Fruit fly (Drosophila melanogaster): ENCODE measurements around the gene Rsph9.

Gene Rsph9

DNA sequence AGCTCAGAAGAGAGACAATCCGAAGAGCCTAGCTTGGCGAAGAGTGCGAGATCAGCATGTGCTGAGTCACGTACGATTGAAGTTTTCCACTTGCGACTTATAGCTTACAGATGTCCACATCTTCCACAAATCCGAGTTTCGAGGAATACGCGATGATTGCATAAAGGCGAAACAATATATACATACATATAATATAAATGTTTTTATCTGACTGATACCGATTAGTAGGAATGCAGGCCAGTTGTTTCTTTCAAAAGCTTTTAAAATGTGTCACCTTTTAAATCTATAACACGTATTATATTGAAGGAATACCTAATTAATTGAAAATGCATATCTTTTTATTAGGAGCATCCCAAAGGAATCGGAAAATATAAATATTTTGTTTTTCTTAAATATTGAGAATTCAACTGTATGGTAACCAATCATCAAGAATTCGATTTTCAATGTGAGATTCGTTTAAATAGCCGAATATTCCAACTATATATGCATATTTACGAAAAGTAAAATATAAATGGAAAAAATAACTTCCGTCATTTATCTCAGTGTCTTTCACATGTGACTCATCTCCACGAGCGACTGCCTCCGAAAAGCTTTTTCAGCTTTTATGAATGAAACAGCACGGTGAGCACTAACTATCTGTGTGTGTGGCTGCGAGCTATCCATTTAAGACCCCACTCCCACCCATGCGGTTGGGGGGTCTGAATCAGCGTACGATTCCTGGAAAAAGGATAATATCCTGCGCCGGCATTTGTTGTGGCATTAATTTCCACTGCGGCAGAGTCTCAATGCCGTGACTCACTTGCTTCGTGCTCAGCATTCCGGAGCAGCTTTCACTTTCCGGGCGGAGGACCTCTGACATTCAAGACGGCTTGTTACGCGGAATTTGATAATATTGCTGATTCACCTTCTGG, 38.3 kb upstream of the Rsph9 start:
- TF ChIP-seq dmrt93B (GFP tag; optimal IDR thresholded peaks at IDR 0.05) (peak; percentile 20), jim (GFP tag; optimal IDR thresholded peaks at IDR 0.05) (no peak), sage (GFP tag; optimal IDR thresholded peaks at IDR 0.05) (no peak), tai (GFP tag; optimal IDR thresholded peaks at IDR 0.05) (peak; percentile 8), HLH106 (tag; optimal IDR thresholded peaks at IDR 0.05) (peak; percentile 72), Hr78 (GFP tag; optimal IDR thresholded peaks at IDR 0.05) (no peak), dl (GFP tag; optimal IDR thresholded peaks at IDR 0.05; ENCODE audit: insufficient read depth in 1 of 2, partially characterized antibody in 2 of 2) (peak in 1 of 2 experiments; percentile 63), GATAd (GFP tag; optimal IDR thresholded peaks at IDR 0.05) (no peak), Sp1 (GFP tag; optimal IDR thresholded peaks at IDR 0.05) (peak; percentile 75), dsf (GFP tag; optimal IDR thresholded peaks at IDR 0.05; ENCODE audit: borderline replicate concordance) (no peak), OdsH (GFP tag; optimal IDR thresholded peaks at IDR 0.05) (peak; percentile 78), sv (GFP tag; optimal IDR thresholded peaks at IDR 0.05) (peak; percentile 7), Dif (GFP tag; optimal IDR thresholded peaks at IDR 0.05; ENCODE audit: partially characterized antibody) (peak; percentile 32), usp (GFP tag; optimal IDR thresholded peaks at IDR 0.05) (no peak), ey (GFP tag; optimal IDR thresholded peaks at IDR 0.05) (peak; percentile 77), foxo (GFP tag; optimal IDR thresholded peaks at IDR 0.05) (peak in 1 of 2 experiments; percentile 83), lola (GFP tag; optimal IDR thresholded peaks at IDR 0.05) (no peak), Dfd (GFP tag; optimal IDR thresholded peaks at IDR 0.05) (no peak), CG32264 (GFP tag; optimal IDR thresholded peaks at IDR 0.05) (peak; percentile 27), Myc (optimal IDR thresholded peaks at IDR 0.05) (no peak), br (GFP tag; optimal IDR thresholded peaks at IDR 0.05) (peak; percentile 64), h (GFP tag; optimal IDR thresholded peaks at IDR 0.05) (peak; percentile 82), woc (GFP tag; optimal IDR thresholded peaks at IDR 0.05) (peak; percentile 47), Rel (GFP tag; optimal IDR thresholded peaks at IDR 0.05) (no peak), Rel (tag; optimal IDR thresholded peaks at IDR 0.05) (no peak), N (GFP tag; optimal IDR thresholded peaks at IDR 0.05) (no peak), fru (GFP tag; optimal IDR thresholded peaks at IDR 0.05) (peak; percentile 79), Hnf4 (GFP tag; optimal IDR thresholded peaks at IDR 0.05) (peak; percentile 73), Abd-B (GFP tag; optimal IDR thresholded peaks at IDR 0.05) (no peak), Mio (GFP tag; optimal IDR thresholded peaks at IDR 0.05) (no peak), Jra (GFP tag; optimal IDR thresholded peaks at IDR 0.05) (peak; percentile 71), brk (GFP tag; optimal IDR thresholded peaks at IDR 0.05) (peak; percentile 3), pan (optimal IDR thresholded peaks at IDR 0.05) (no peak), rgr (GFP tag; optimal IDR thresholded peaks at IDR 0.05) (peak; percentile 86), psq (GFP tag; optimal IDR thresholded peaks at IDR 0.05) (peak; percentile 65), Hr83 (GFP tag; optimal IDR thresholded peaks at IDR 0.05; ENCODE audit: poor library complexity, severe bottlenecking) (no peak), Vsx2 (GFP tag; optimal IDR thresholded peaks at IDR 0.05; ENCODE audit: partially characterized antibody) (no peak), CG9705 (GFP tag; optimal IDR thresholded peaks at IDR 0.05) (peak; percentile 43), CrebA (GFP tag; optimal IDR thresholded peaks at IDR 0.05; ENCODE audit: borderline replicate concordance) (no peak)

Data from whole organism, wandering third instar larva.